Fruit fly (Drosophila melanogaster) whole organism, wandering third instar larva: ENCODE data around the gene spn-A.

Source experiments
- Abd-B ChIP-seq: fragments of >200 bp; optimal IDR thresholded peaks from 2 replicates; lab custom pipeline; 2017; ENCODE audit warnings: missing biosample characterization, missing genetic modification characterization
- CG32264 ChIP-seq: fragments of 200-800 bp; sonication (Bioruptor generic); optimal IDR thresholded peaks from 2 replicates; lab custom pipeline; 2016; ENCODE audit warnings: missing biosample characterization, missing genetic modification characterization
- CG9705 ChIP-seq: fragments of 200-800 bp; sonication (Bioruptor generic); optimal IDR thresholded peaks from 2 replicates; lab custom pipeline; 2018; ENCODE audit warnings: missing biosample characterization, mild to moderate bottlenecking, missing genetic modification characterization
- CrebA ChIP-seq: fragments of 200-800 bp; sonication (Bioruptor generic); optimal IDR thresholded peaks from 2 replicates; lab custom pipeline; 2016; ENCODE audit warnings: missing biosample characterization, mild to moderate bottlenecking, missing genetic modification characterization, borderline replicate concordance
- Dfd ChIP-seq: fragments of >200 bp; optimal IDR thresholded peaks from 2 replicates; lab custom pipeline; 2017; ENCODE audit warnings: missing biosample characterization, missing genetic modification characterization
- Dif ChIP-seq: fragments of 200-275, 200-300 bp; sonication (Bioruptor generic); optimal IDR thresholded peaks from 2 replicates; lab custom pipeline; 2018; ENCODE audit warnings: missing biosample characterization, missing genetic modification characterization; ENCODE audit not compliant: partially characterized antibody
- GATAd ChIP-seq: sonication (Bioruptor generic); optimal IDR thresholded peaks from 2 replicates; lab custom pipeline; 2016; ENCODE audit warnings: missing biosample characterization, missing genetic modification characterization
- HLH106 ChIP-seq: fragments of 200-800 bp; optimal IDR thresholded peaks from 3 replicates; lab custom pipeline; 2019; ENCODE audit warnings: missing biosample characterization, mild to moderate bottlenecking, missing genetic modification characterization, moderate library complexity
- Hnf4 ChIP-seq: fragments of 200-800 bp; sonication (Bioruptor generic); optimal IDR thresholded peaks from 2 replicates; lab custom pipeline; 2016; ENCODE audit warnings: missing biosample characterization, mild to moderate bottlenecking, missing genetic modification characterization
- Hr83 ChIP-seq: fragments of 200-300 bp; sonication (Bioruptor generic); optimal IDR thresholded peaks from 2 replicates; lab custom pipeline; 2016; ENCODE audit warnings: missing biosample characterization, mild to moderate bottlenecking, missing genetic modification characterization, moderate library complexity; ENCODE audit not compliant: poor library complexity, severe bottlenecking
- Jra ChIP-seq: sonication (Bioruptor generic); optimal IDR thresholded peaks from 2 replicates; lab custom pipeline; 2016; ENCODE audit warnings: missing biosample characterization, missing genetic modification characterization
- Mio ChIP-seq: sonication (Bioruptor generic); optimal IDR thresholded peaks from 2 replicates; lab custom pipeline; 2016; ENCODE audit warnings: missing biosample characterization, missing genetic modification characterization
- Myc ChIP-seq: fragments of >200 bp; optimal IDR thresholded peaks from 2 replicates; lab custom pipeline; 2017
- N ChIP-seq: fragments of >200 bp; optimal IDR thresholded peaks from 2 replicates; lab custom pipeline; 2018; ENCODE audit warnings: missing biosample characterization, missing external identifiers, missing genetic modification characterization
- Rel ChIP-seq, 2 experiments: fragments of 200-800 bp; sonication (Bioruptor generic) in 1 of 2; optimal IDR thresholded peaks; 2 replicates in 1 of 2; 3 replicates in 1 of 2; lab custom pipeline; 2016 to 2019; ENCODE audit warnings: mild to moderate bottlenecking in 2 of 2, missing biosample characterization in 2 of 2, missing genetic modification characterization in 2 of 2, moderate library complexity in 1 of 2
- Sp1 ChIP-seq: fragments of 200-800 bp; sonication (Bioruptor generic); optimal IDR thresholded peaks from 3 replicates; lab custom pipeline; 2019; ENCODE audit warnings: missing biosample characterization, mild to moderate bottlenecking, missing genetic modification characterization, moderate library complexity
- Vsx2 ChIP-seq: fragments of 200-300, 225-300 bp; sonication (Bioruptor generic); optimal IDR thresholded peaks from 2 replicates; lab custom pipeline; 2018; ENCODE audit warnings: missing biosample characterization, missing genetic modification characterization; ENCODE audit not compliant: partially characterized antibody
- br ChIP-seq: fragments of 200-800 bp; sonication (Bioruptor generic); optimal IDR thresholded peaks from 2 replicates; lab custom pipeline; 2016; ENCODE audit warnings: missing biosample characterization, missing genetic modification characterization
- brk ChIP-seq: fragments of 200-800 bp; sonication (Bioruptor generic); optimal IDR thresholded peaks from 2 replicates; lab custom pipeline; 2016; ENCODE audit warnings: missing biosample characterization, mild to moderate bottlenecking, missing genetic modification characterization
- dl ChIP-seq, 2 experiments: fragments of 175-275, 200-275 bp in 1 of 2; fragments of 200-275 bp in 1 of 2; sonication (Bioruptor generic); optimal IDR thresholded peaks; lab custom pipeline; 2018; ENCODE audit warnings: mild to moderate bottlenecking in 2 of 2, missing biosample characterization in 2 of 2, missing genetic modification characterization in 2 of 2, moderate library complexity in 2 of 2; ENCODE audit not compliant: partially characterized antibody in 2 of 2, insufficient read depth in 1 of 2
- dmrt93B ChIP-seq: fragments of 200-800 bp; sonication (Bioruptor generic); optimal IDR thresholded peaks from 2 replicates; lab custom pipeline; 2018; ENCODE audit warnings: missing biosample characterization, mild to moderate bottlenecking, missing genetic modification characterization
- ey ChIP-seq: fragments of 200-800 bp; sonication (Bioruptor generic); optimal IDR thresholded peaks from 2 replicates; lab custom pipeline; 2016; ENCODE audit warnings: missing biosample characterization, missing genetic modification characterization
- foxo ChIP-seq, 2 experiments: fragments of 200-800 bp; sonication (Bioruptor generic); optimal IDR thresholded peaks; 2 replicates in 1 of 2; 3 replicates in 1 of 2; lab custom pipeline; 2016 to 2017; ENCODE audit warnings: missing biosample characterization in 2 of 2, missing genetic modification characterization in 2 of 2
- fru ChIP-seq: fragments of 200-800 bp; sonication (Bioruptor generic); optimal IDR thresholded peaks from 3 replicates; lab custom pipeline; 2016; ENCODE audit warnings: missing biosample characterization, mild to moderate bottlenecking, missing genetic modification characterization
- h ChIP-seq: fragments of 200-800 bp; sonication (Bioruptor generic); optimal IDR thresholded peaks from 3 replicates; lab custom pipeline; 2016; ENCODE audit warnings: missing biosample characterization, mild to moderate bottlenecking, missing genetic modification characterization
- jim ChIP-seq: fragments of 175-275, 200-325 bp; sonication (Bioruptor generic); optimal IDR thresholded peaks from 2 replicates; lab custom pipeline; 2016; ENCODE audit warnings: missing biosample characterization, mild to moderate bottlenecking, missing genetic modification characterization
- pan ChIP-seq: fragments of >200 bp; optimal IDR thresholded peaks from 2 replicates; lab custom pipeline; 2017
- psq ChIP-seq: fragments of 200-800 bp; sonication (Bioruptor generic); optimal IDR thresholded peaks from 3 replicates; lab custom pipeline; 2017; ENCODE audit warnings: missing biosample characterization, mild to moderate bottlenecking, missing genetic modification characterization, moderate library complexity
- rgr ChIP-seq: fragments of 200-800 bp; sonication (Bioruptor generic); optimal IDR thresholded peaks from 3 replicates; lab custom pipeline; 2016; ENCODE audit warnings: missing biosample characterization, mild to moderate bottlenecking, missing genetic modification characterization
- sage ChIP-seq: fragments of 200-800 bp; sonication (Bioruptor generic); optimal IDR thresholded peaks from 2 replicates; lab custom pipeline; 2016; ENCODE audit warnings: missing biosample characterization, mild to moderate bottlenecking, missing genetic modification characterization
- tai ChIP-seq: sonication (Bioruptor generic); optimal IDR thresholded peaks from 2 replicates; lab custom pipeline; 2016; ENCODE audit warnings: missing biosample characterization, missing genetic modification characterization
- usp ChIP-seq: fragments of >200 bp; optimal IDR thresholded peaks from 2 replicates; lab custom pipeline; 2017; ENCODE audit warnings: missing biosample characterization, missing genetic modification characterization
- woc ChIP-seq: sonication (Bioruptor generic); optimal IDR thresholded peaks from 2 replicates; lab custom pipeline; 2016; ENCODE audit warnings: missing biosample characterization, mild to moderate bottlenecking, missing genetic modification characterization

Gene spn-A

DNA sequence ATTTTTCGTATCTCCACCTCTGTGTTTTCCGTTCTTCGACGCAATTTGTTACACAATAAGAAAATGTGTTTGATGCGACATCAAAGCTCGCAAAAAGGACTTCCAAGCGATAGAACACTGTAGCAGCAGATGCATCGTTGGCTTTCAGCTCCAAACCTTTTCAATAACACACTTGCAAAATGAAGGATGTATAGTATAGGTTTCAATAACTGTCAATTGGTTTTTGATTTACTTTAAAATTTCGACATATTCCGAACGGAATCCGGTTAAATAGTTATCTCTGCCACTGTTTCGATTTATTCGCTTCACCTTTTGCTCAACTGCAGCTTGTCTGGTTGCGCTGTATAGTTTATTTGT lies 45.1 kb upstream of the spn-A start (continued):
- TF ChIP-seq tai (GFP tag; lab: Kevin White, UChicago) (no peak), h (peak; percentile 19), brk (no peak), fru (GFP tag; lab: Kevin White, UChicago) (no peak), psq (no peak), pan (no peak), Vsx2 (GFP tag; lab: Kevin White, UChicago) (no peak), Sp1 (GFP tag; lab: Kevin White, UChicago) (no peak), Mio (GFP tag; lab: Kevin White, UChicago) (no peak), Abd-B (GFP tag; lab: Kevin White, UChicago) (no peak), CG9705 (no peak), Hr83 (GFP tag; lab: Kevin White, UChicago) (no peak), GATAd (GFP tag; lab: Kevin White, UChicago) (no peak), Jra (no peak), dmrt93B (no peak), HLH106 (tag; lab: Kevin White, UChicago) (peak; percentile 27), woc (GFP tag; lab: Kevin White, UChicago) (peak; percentile 35), foxo (GFP tag; optimal IDR thresholded peaks at IDR 0.05; lab: Kevin White, UChicago) (peak in 1 of 2 experiments; percentile 32), N (GFP tag; lab: Kevin White, UChicago) (no peak)

DNA sequence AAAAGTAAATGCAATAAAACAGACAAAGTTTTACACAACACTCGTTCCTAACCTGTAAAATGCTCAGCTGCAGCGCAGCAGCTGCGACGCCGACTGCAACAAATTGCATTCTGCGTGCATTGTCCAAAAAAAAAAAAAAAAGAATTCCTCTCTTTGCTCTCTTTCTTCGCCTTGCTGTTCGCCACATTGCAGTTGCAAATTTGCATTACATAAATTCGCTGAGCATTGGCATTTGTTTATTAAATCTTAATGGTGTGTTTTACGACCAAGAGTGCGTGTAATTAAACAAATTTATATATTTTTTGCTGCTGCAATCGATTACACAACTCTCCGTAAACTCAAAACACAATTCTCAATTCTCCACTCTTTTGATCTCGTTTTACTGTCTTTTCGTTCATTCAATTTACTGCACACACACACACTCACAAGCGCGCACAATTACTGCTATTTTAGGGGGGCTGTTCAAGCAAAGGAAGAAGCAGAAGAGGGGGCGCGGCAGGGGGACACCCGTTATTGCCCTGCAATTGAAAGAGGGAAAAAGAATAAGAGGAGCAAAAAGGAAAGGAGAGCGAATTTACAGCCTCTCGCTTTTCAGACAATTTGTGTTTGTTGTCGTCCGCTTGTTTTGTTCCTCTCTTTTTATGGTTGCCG lies 44.6 kb upstream of the spn-A start:
- TF ChIP-seq Jra = no peak
- no peak for TF ChIP-seq HLH106 (tag; lab: Kevin White, UChicago)
- TF ChIP-seq Vsx2 (GFP tag; lab: Kevin White, UChicago) = no peak
- peak; percentile 93 for TF ChIP-seq jim (GFP tag; lab: Kevin White, UChicago)
- TF ChIP-seq pan = no peak
- no peak for TF ChIP-seq Rel (GFP tag; optimal IDR thresholded peaks at IDR 0.05; lab: Kevin White, UChicago)
- TF ChIP-seq Rel (tag; optimal IDR thresholded peaks at IDR 0.05; lab: Kevin White, UChicago) = peak; percentile 68
- TF ChIP-seq psq = peak; percentile 99
- no peak for TF ChIP-seq GATAd (GFP tag; lab: Kevin White, UChicago)
- no peak for TF ChIP-seq usp (GFP tag; lab: Kevin White, UChicago)
- peak; percentile 52 for TF ChIP-seq CrebA (GFP tag; lab: Kevin White, UChicago)
- TF ChIP-seq dmrt93B = no peak
- TF ChIP-seq Hnf4 (GFP tag; lab: Kevin White, UChicago) = peak; percentile 43
- TF ChIP-seq h = no peak
- no peak for TF ChIP-seq tai (GFP tag; lab: Kevin White, UChicago)
- TF ChIP-seq sage = peak; percentile 34
- TF ChIP-seq Abd-B (GFP tag; lab: Kevin White, UChicago) = no peak
- TF ChIP-seq fru (GFP tag; lab: Kevin White, UChicago) = peak; percentile 94
- TF ChIP-seq Hr83 (GFP tag; lab: Kevin White, UChicago) = peak; percentile 3
- no peak for TF ChIP-seq Dif (GFP tag; lab: Kevin White, UChicago)
- no peak for TF ChIP-seq rgr
- TF ChIP-seq Myc (lab: Kevin White, UChicago) = no peak
- no peak for TF ChIP-seq CG32264
- no peak for TF ChIP-seq woc (GFP tag; lab: Kevin White, UChicago)
- TF ChIP-seq N (GFP tag; lab: Kevin White, UChicago) = no peak
- TF ChIP-seq Mio (GFP tag; lab: Kevin White, UChicago) = no peak
- no peak for TF ChIP-seq dl (GFP tag; optimal IDR thresholded peaks at IDR 0.05; lab: Kevin White, UChicago; ENCODE audit: insufficient read depth in 1 of 2, partially characterized antibody in 2 of 2)
- peak; percentile 57 for TF ChIP-seq Sp1 (GFP tag; lab: Kevin White, UChicago)

dm6 chr3R:30099341-30099871 lies 43.6 kb upstream of the spn-A start:
- TF ChIP-seq CrebA (GFP tag; lab: Kevin White, UChicago) = peak; percentile 86
- TF ChIP-seq brk = peak; percentile 26
- peak; percentile 33 for TF ChIP-seq h
- peak; percentile 18 for TF ChIP-seq Jra
- TF ChIP-seq Rel (GFP tag; optimal IDR thresholded peaks at IDR 0.05; lab: Kevin White, UChicago) = peak; percentile 40
- TF ChIP-seq Rel (tag; optimal IDR thresholded peaks at IDR 0.05; lab: Kevin White, UChicago) = peak; percentile 22
- no peak for TF ChIP-seq foxo (GFP tag; optimal IDR thresholded peaks at IDR 0.05; lab: Kevin White, UChicago)
- TF ChIP-seq fru (GFP tag; lab: Kevin White, UChicago) = peak; percentile 71
- peak; percentile 85 for TF ChIP-seq Vsx2 (GFP tag; lab: Kevin White, UChicago)
- peak; percentile 56 for TF ChIP-seq br (GFP tag; lab: Kevin White, UChicago)
- TF ChIP-seq Dif (GFP tag; lab: Kevin White, UChicago) = peak; percentile 97
- peak; percentile 62 for TF ChIP-seq Sp1 (GFP tag; lab: Kevin White, UChicago)
- TF ChIP-seq ey (GFP tag; lab: Kevin White, UChicago) = peak; percentile 6
- TF ChIP-seq Dfd (GFP tag; lab: Kevin White, UChicago) = no peak
- peak; percentile 26 for TF ChIP-seq rgr
- peak; percentile 34 for TF ChIP-seq jim (GFP tag; lab: Kevin White, UChicago)
- TF ChIP-seq woc (GFP tag; lab: Kevin White, UChicago) = no peak
- peak; percentile 88 to 90 for TF ChIP-seq dl (GFP tag; optimal IDR thresholded peaks at IDR 0.05; lab: Kevin White, UChicago; ENCODE audit: insufficient read depth in 1 of 2, partially characterized antibody in 2 of 2)
- no peak for TF ChIP-seq pan
- TF ChIP-seq psq = peak; percentile 78
